Worm (Caenorhabditis elegans) whole organism, young adult: Measurements from ENCODE around the gene K07D4.5.

ENCODE experiments used
- D2030.7 ChIP-seq: fragments of 200-800 bp; sonication (Bioruptor generic); IDR thresholded peaks from 2 replicates; pipeline ENCODE4 v1.3.6; 2022; ENCODE audit warnings: missing genetic modification reagents, missing genetic modification characterization, missing compliant biosample characterization
- F57A8.1 ChIP-seq: fragments of 200-800 bp; sonication (Bioruptor generic); optimal IDR thresholded peaks from 2 replicates; lab custom pipeline; 2018; ENCODE audit warnings: mild to moderate bottlenecking, missing genetic modification characterization, moderate library complexity, missing compliant biosample characterization
- ceh-79 ChIP-seq: sonication (generic microtip); optimal IDR thresholded peaks from 2 replicates; lab custom pipeline; 2017; ENCODE audit warnings: mild to moderate bottlenecking, missing genetic modification characterization, missing compliant biosample characterization
- dox-1 ChIP-seq: fragments of 200-800 bp; sonication (Bioruptor generic); IDR thresholded peaks from 2 replicates; pipeline ENCODE4 v1.3.6; 2022; ENCODE audit warnings: missing genetic modification reagents, missing genetic modification characterization, missing compliant biosample characterization
- dpl-1 ChIP-seq: fragments of 150-350 bp; optimal IDR thresholded peaks from 2 replicates; lab custom pipeline; 2014; ENCODE audit warnings: missing biosample characterization, missing genetic modification reagents, missing genetic modification characterization
- him-1 ChIP-seq: sonication (generic microtip); optimal IDR thresholded peaks from 2 replicates; lab custom pipeline; 2016; ENCODE audit warnings: missing genotype, missing genetic modification reagents, missing genetic modification characterization, missing compliant biosample characterization
- hsf-1 ChIP-seq: fragments of 200-800 bp; sonication (Bioruptor generic); IDR thresholded peaks from 2 replicates; pipeline ENCODE4 v1.3.6; 2022; ENCODE audit warnings: missing genetic modification reagents, missing genetic modification characterization, missing compliant biosample characterization
- madf-8 ChIP-seq: fragments of 200-800 bp; sonication (Bioruptor generic); conservative IDR thresholded peaks from 2 replicates; pipeline ENCODE4 v1.3.6; 2022; ENCODE audit warnings: missing genetic modification reagents, missing genetic modification characterization, missing compliant biosample characterization
- repo-1 ChIP-seq: sonication (generic microtip); optimal IDR thresholded peaks from 2 replicates; lab custom pipeline; 2017; ENCODE audit warnings: mild to moderate bottlenecking, missing genetic modification characterization, missing compliant biosample characterization
- ztf-25 ChIP-seq: fragments of 200-800 bp; sonication (Bioruptor generic); IDR thresholded peaks from 2 replicates; pipeline ENCODE4 v1.3.6; 2022; ENCODE audit warnings: missing genetic modification reagents, missing genetic modification characterization, missing compliant biosample characterization
- ztf-28 ChIP-seq: fragments of 200-800 bp; sonication (Bioruptor generic); IDR thresholded peaks from 2 replicates; pipeline ENCODE4 v1.3.6; 2022; ENCODE audit warnings: missing genetic modification reagents, missing genetic modification characterization, missing compliant biosample characterization

ce11 chrII:3980373-3980772 is 45.0 kb downstream of the K07D4.5 start:
- TF ChIP-seq dpl-1 (GFP tag; lab: Kevin White, UChicago) (no peak), ztf-25 (no peak), dox-1 (GFP tag; lab: Robert Waterston, UW) (no peak), ceh-79 (tag; lab: Kevin White, UChicago) (no peak), F57A8.1 (no peak), him-1 (no peak), repo-1 (tag; lab: Kevin White, UChicago) (no peak), madf-8 (GFP tag; lab: Robert Waterston, UW) (no peak), ztf-28 (no peak), D2030.7 (GFP tag; lab: Robert Waterston, UW) (no peak), hsf-1 (GFP tag; lab: Robert Waterston, UW) (no peak)
